Worm (Caenorhabditis elegans): Measurements from ENCODE around the gene T21D12.12.
A peak's percentile ranks its signal among the peaks of the same experiment; 100 is the strongest.

T21D12.12 gene

ce11 chrIV:291356-291755, 25.1 kb downstream of the T21D12.12 start, which contains the start of gene T21D12.7:
Gene T21D12.7, minus strand, starts transcription at chrIV:291456.
- no peak for TF ChIP-seq lsy-12 (tag; optimal IDR thresholded peaks at IDR 0.05)
- TF ChIP-seq ceh-28 (tag; optimal IDR thresholded peaks at IDR 0.05) = no peak
- TF ChIP-seq nhr-28 (tag; optimal IDR thresholded peaks at IDR 0.05) = no peak
- TF ChIP-seq eor-1 (tag; optimal IDR thresholded peaks at IDR 0.05) = no peak
- TF ChIP-seq nhr-67 (tag; optimal IDR thresholded peaks at IDR 0.05) = no peak
- no peak for TF ChIP-seq pha-4 (tag; optimal IDR thresholded peaks at IDR 0.05)
- TF ChIP-seq fos-1 (tag; optimal IDR thresholded peaks at IDR 0.05) = no peak
- no peak for TF ChIP-seq daf-12 (tag; optimal IDR thresholded peaks at IDR 0.05)
- TF ChIP-seq ZK546.5 (tag; optimal IDR thresholded peaks at IDR 0.05) = no peak

- TF ChIP-seq ZK546.5 (tag; optimal IDR thresholded peaks at IDR 0.05) (no peak), nfya-1 (tag; optimal IDR thresholded peaks at IDR 0.05; ENCODE audit: insufficient read depth) (no peak), nhr-12 (tag; optimal IDR thresholded peaks at IDR 0.05) (no peak), pha-4 (tag; optimal IDR thresholded peaks at IDR 0.05) (peak; percentile 72), jun-1 (tag; optimal IDR thresholded peaks at IDR 0.05) (peak; percentile 66), fos-1 (tag; optimal IDR thresholded peaks at IDR 0.05) (no peak), ceh-28 (tag; optimal IDR thresholded peaks at IDR 0.05) (peak; percentile 8), ceh-82 (tag; optimal IDR thresholded peaks at IDR 0.05) (no peak), nhr-25 (tag; optimal IDR thresholded peaks at IDR 0.05) (no peak), lin-15B (tag; optimal IDR thresholded peaks at IDR 0.05) (no peak), aly-2 (tag; optimal IDR thresholded peaks at IDR 0.05) (no peak), snpc-4 (tag; optimal IDR thresholded peaks at IDR 0.05) (no peak), lsy-12 (tag; optimal IDR thresholded peaks at IDR 0.05) (peak; percentile 37), pqm-1 (tag; optimal IDR thresholded peaks at IDR 0.05) (peak; percentile 99), ama-1 (optimal IDR thresholded peaks at IDR 0.05) (peak; percentile 44), fkh-10 (GFP tag; optimal IDR thresholded peaks at IDR 0.05) (no peak), elt-3 (tag; optimal IDR thresholded peaks at IDR 0.05) (no peak), nhr-77 (tag; optimal IDR thresholded peaks at IDR 0.05) (no peak), elt-2 (tag; optimal IDR thresholded peaks at IDR 0.05) (peak; percentile 96), nhr-76 (tag; optimal IDR thresholded peaks at IDR 0.05) (no peak)
These were observed 25.7 kb downstream of the T21D12.12 start for ce11 chrIV:291851-292367.

- TF ChIP-seq eor-1 (tag; optimal IDR thresholded peaks at IDR 0.05) (no peak), skn-1 (tag; optimal IDR thresholded peaks at IDR 0.05) (no peak), daf-12 (tag; optimal IDR thresholded peaks at IDR 0.05) (no peak), pqm-1 (tag; optimal IDR thresholded peaks at IDR 0.05) (peak; percentile 15), jun-1 (tag; optimal IDR thresholded peaks at IDR 0.05) (peak; percentile 4), pha-4 (tag; optimal IDR thresholded peaks at IDR 0.05) (no peak), unc-62 (GFP tag; optimal IDR thresholded peaks at IDR 0.05) (no peak)
These were observed 27.0 kb downstream of the T21D12.12 start for ce11 chrIV:293163-293755.

- peak; percentile 8 for TF ChIP-seq pqm-1 (tag; optimal IDR thresholded peaks at IDR 0.05)
- peak; percentile 54 for TF ChIP-seq elt-2 (tag; optimal IDR thresholded peaks at IDR 0.05)
- no peak for TF ChIP-seq fkh-2 (tag; optimal IDR thresholded peaks at IDR 0.05)
These were observed 27.9 kb downstream of the T21D12.12 start for ce11 chrIV:293995-294700.

- TF ChIP-seq daf-12 (tag; optimal IDR thresholded peaks at IDR 0.05) (no peak), egl-5 (tag; optimal IDR thresholded peaks at IDR 0.05) (no peak), ceh-9 (tag; optimal IDR thresholded peaks at IDR 0.05) (no peak), jun-1 (tag; optimal IDR thresholded peaks at IDR 0.05) (peak; percentile 38), snpc-4 (tag; optimal IDR thresholded peaks at IDR 0.05) (no peak), aly-2 (tag; optimal IDR thresholded peaks at IDR 0.05) (no peak), lin-15B (tag; optimal IDR thresholded peaks at IDR 0.05) (no peak), egl-27 (tag; optimal IDR thresholded peaks at IDR 0.05) (no peak), sea-2 (GFP tag; optimal IDR thresholded peaks at IDR 0.05) (no peak), elt-1 (tag; optimal IDR thresholded peaks at IDR 0.05) (no peak), nhr-237 (tag; optimal IDR thresholded peaks at IDR 0.05) (no peak), nhr-67 (tag; optimal IDR thresholded peaks at IDR 0.05) (no peak), nhr-43 (tag; optimal IDR thresholded peaks at IDR 0.05; ENCODE audit: poor library complexity, severe bottlenecking) (peak; percentile 8), ceh-16 (tag; optimal IDR thresholded peaks at IDR 0.05) (no peak), fkh-2 (tag; optimal IDR thresholded peaks at IDR 0.05) (no peak), zag-1 (tag; optimal IDR thresholded peaks at IDR 0.05) (no peak), skn-1 (tag; optimal IDR thresholded peaks at IDR 0.05) (no peak), elt-2 (tag; optimal IDR thresholded peaks at IDR 0.05) (no peak), mdl-1 (tag; optimal IDR thresholded peaks at IDR 0.05) (no peak), ama-1 (optimal IDR thresholded peaks at IDR 0.05) (peak; percentile 27), nhr-12 (tag; optimal IDR thresholded peaks at IDR 0.05) (no peak), nhr-76 (tag; optimal IDR thresholded peaks at IDR 0.05) (no peak), unc-62 (GFP tag; optimal IDR thresholded peaks at IDR 0.05) (no peak), pha-4 (tag; optimal IDR thresholded peaks at IDR 0.05) (peak; percentile 15), nhr-11 (tag; optimal IDR thresholded peaks at IDR 0.05) (no peak), nhr-23 (tag; optimal IDR thresholded peaks at IDR 0.05) (no peak), eor-1 (tag; optimal IDR thresholded peaks at IDR 0.05) (no peak), ceh-82 (tag; optimal IDR thresholded peaks at IDR 0.05) (no peak), nfya-1 (tag; optimal IDR thresholded peaks at IDR 0.05; ENCODE audit: insufficient read depth) (peak; percentile 13), tbx-2 (tag; optimal IDR thresholded peaks at IDR 0.05) (no peak)
These were observed 28.5 kb downstream of the T21D12.12 start for ce11 chrIV:294737-295136.
